Worm (Caenorhabditis elegans): ENCODE results near the gene C07G2.5.

C07G2.5 gene

DNA sequence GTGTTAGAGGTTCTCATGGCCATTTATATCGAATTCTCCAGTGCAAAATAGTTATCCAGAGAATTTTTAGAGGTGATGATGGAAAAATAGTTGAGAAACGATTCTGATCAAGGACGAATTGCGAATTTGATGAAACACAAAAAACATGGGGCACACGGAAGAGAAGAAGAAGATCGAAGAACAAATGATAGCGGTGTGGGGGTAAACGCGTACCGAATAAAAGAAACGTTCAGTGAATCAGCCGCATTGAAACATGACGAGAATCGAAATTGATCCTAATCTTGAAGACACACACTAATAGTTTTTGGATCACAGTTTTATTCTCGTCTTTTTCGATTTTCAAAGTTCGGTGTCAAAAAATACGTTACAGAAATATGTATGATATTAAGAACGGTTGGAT is 3.6 kb downstream of the C07G2.5 start:
- TF ChIP-seq elt-4 (tag; optimal IDR thresholded peaks at IDR 0.05) (no peak), odd-2 (tag; optimal IDR thresholded peaks at IDR 0.05) (no peak), ceh-30 (tag; optimal IDR thresholded peaks at IDR 0.05) (no peak), hlh-15 (tag; optimal IDR thresholded peaks at IDR 0.05) (no peak), pqm-1 (tag; optimal IDR thresholded peaks at IDR 0.05) (no peak), nfya-1 (tag; optimal IDR thresholded peaks at IDR 0.05) (no peak), ceh-45 (GFP tag; IDR thresholded peaks at IDR 0.05) (no peak), hlh-30 (tag; optimal IDR thresholded peaks at IDR 0.05; ENCODE audit: insufficient read depth) (no peak)

- no peak for TF ChIP-seq fkh-10 (GFP tag; optimal IDR thresholded peaks at IDR 0.05)
- no peak for TF ChIP-seq tbx-2 (tag; optimal IDR thresholded peaks at IDR 0.05)
- peak; percentile 63 for TF ChIP-seq hlh-30 (tag; optimal IDR thresholded peaks at IDR 0.05; ENCODE audit: insufficient read depth)
- TF ChIP-seq lim-6 (tag; optimal IDR thresholded peaks at IDR 0.05), result no peak
- no peak for TF ChIP-seq ceh-9 (tag; optimal IDR thresholded peaks at IDR 0.05)
- no peak for TF ChIP-seq pros-1 (tag; optimal IDR thresholded peaks at IDR 0.05)
- TF ChIP-seq unc-55 (GFP tag; optimal IDR thresholded peaks at IDR 0.05), result no peak
- TF ChIP-seq elt-2 (tag; optimal IDR thresholded peaks at IDR 0.05), result peak; percentile 50
Measured at ce11 chrIII:4494541-4495010, 4.3 kb downstream of the C07G2.5 start.

ce11 chrIII:4493008-4493777 is 5.6 kb downstream of the C07G2.5 start:
- TF ChIP-seq sox-2 (GFP tag; IDR thresholded peaks at IDR 0.05) (no peak), ceh-19 (GFP tag; optimal IDR thresholded peaks at IDR 0.05) (no peak), sdc-2 (tag; optimal IDR thresholded peaks at IDR 0.05) (no peak), ceh-24 (tag; optimal IDR thresholded peaks at IDR 0.05) (no peak), nfya-1 (tag; optimal IDR thresholded peaks at IDR 0.05) (no peak), C08G9.2 (tag; optimal IDR thresholded peaks at IDR 0.05) (no peak), unc-42 (tag; optimal IDR thresholded peaks at IDR 0.05) (no peak), hlh-15 (tag; optimal IDR thresholded peaks at IDR 0.05) (no peak), pqm-1 (tag; optimal IDR thresholded peaks at IDR 0.05) (no peak), hlh-8 (tag; optimal IDR thresholded peaks at IDR 0.05) (no peak)

DNA sequence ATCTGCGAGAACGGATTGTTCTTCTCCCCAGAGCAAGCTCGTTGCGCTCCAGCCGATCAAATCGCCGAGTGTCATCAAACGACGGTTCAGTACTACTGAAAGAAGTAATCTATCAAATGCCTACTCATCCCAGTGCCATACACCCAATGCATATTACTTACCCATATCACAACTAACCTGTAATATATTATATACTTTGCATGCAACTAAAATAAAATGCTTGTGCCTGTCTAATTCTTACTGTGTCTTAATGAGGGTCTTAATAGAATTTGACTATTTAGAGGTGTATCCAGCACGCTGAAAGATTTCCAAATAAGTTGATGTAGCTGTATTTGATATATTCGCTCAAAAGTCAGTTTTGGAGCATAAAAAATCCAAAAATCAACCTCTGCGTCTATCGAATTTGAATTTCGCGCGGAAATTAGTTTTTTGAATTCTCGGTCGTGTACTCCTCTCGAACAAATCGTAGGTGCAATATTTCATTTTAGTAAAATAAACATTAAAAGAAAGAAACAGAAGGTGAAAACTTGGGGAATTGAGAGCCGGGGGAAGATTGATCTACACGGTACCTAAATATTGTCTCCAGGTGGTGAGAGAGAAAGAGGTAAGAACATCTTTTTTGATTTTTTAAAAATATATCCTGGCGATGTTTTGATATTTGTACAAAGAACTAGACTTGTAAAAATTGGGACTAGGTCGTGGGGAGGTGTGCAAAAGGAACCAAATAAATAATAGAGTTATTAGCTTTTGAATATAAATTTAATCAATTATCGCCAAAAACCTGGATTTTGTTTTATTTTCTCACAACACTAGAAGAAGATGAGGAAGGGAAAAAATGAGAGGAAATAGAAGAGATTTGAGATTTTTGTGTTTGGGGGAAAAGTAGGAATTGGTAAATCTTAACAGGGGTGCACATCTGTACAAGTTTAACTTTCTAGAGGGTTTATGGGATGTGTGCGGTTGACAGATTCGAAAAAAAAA is 7.4 kb downstream of the C07G2.5 start:
- no peak for TF ChIP-seq npax-4 (tag; optimal IDR thresholded peaks at IDR 0.05)
- TF ChIP-seq C38D4.7 (GFP tag; optimal IDR thresholded peaks at IDR 0.05), result no peak
- no peak for TF ChIP-seq nhr-11 (tag; optimal IDR thresholded peaks at IDR 0.05)
- TF ChIP-seq ref-2 (tag; optimal IDR thresholded peaks at IDR 0.05), result no peak
- TF ChIP-seq ttx-3 (tag; optimal IDR thresholded peaks at IDR 0.05), result no peak

DNA sequence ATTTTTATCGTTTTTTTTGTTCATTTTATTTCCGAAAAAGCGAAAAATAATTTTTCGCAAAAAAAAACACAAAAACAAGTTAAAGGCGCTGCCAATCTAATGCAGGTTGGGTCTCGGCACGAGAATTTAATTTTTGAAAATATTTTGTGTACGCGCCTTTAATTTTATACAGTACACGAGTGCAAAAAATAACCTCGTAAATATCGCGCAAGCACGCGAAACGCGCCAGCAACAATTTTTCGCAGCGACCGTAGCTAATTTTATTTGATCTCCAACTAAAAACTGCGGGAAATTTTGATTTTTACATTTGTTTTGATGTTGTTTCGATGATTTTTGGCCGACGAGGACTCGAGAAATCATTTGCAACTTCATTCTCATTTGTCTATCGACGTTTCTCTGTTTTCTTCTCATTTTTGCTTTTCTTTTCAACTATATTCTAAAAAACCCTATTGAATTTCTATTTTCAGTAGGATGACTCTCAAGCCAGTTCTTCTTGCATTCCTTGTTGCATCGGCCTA is 9.9 kb downstream of the C07G2.5 start, which contains the start of gene cpg-1:
cpg-1 (plus strand) TSS at position 468 of the 518 bp plus-strand sequence.
- TF ChIP-seq lim-6 (tag; optimal IDR thresholded peaks at IDR 0.05), result no peak
- no peak for TF ChIP-seq hlh-13 (GFP tag; optimal IDR thresholded peaks at IDR 0.05)
- no peak for TF ChIP-seq elt-2 (tag; optimal IDR thresholded peaks at IDR 0.05)
- no peak for TF ChIP-seq pax-1 (tag; optimal IDR thresholded peaks at IDR 0.05)
- TF ChIP-seq unc-86 (tag; optimal IDR thresholded peaks at IDR 0.05), result no peak
- TF ChIP-seq ceh-6 (GFP tag; optimal IDR thresholded peaks at IDR 0.05), result no peak
- TF ChIP-seq ets-4 (tag; optimal IDR thresholded peaks at IDR 0.05), result no peak
- TF ChIP-seq nhr-232 (tag; optimal IDR thresholded peaks at IDR 0.05), result no peak
- no peak for TF ChIP-seq pqm-1 (tag; optimal IDR thresholded peaks at IDR 0.05)

Data from whole organism, late embryonic.